Fruit fly (Drosophila melanogaster): ENCODE results near the gene Tmem43.

- TF ChIP-seq Myc (optimal IDR thresholded peaks at IDR 0.05) (no peak), ttk (optimal IDR thresholded peaks at IDR 0.05) (no peak), h (optimal IDR thresholded peaks at IDR 0.05) (no peak), psq (optimal IDR thresholded peaks at IDR 0.05) (no peak), insv (optimal IDR thresholded peaks at IDR 0.05) (no peak), Sin3A (optimal IDR thresholded peaks at IDR 0.05) (no peak)
Observed at dm6 chr3L:7893840-7894239, 21.1 kb downstream of the Tmem43 start.
